Fruit fly (Drosophila melanogaster) whole organism, wandering third instar larva: ENCODE measurements around the gene CG46303.

Source experiments
- Abd-B ChIP-seq: fragments of >200 bp; optimal IDR thresholded peaks from 2 replicates; lab custom pipeline; 2017; ENCODE audit warnings: missing biosample characterization, missing genetic modification characterization
- CG32264 ChIP-seq: fragments of 200-800 bp; sonication (Bioruptor generic); optimal IDR thresholded peaks from 2 replicates; lab custom pipeline; 2016; ENCODE audit warnings: missing biosample characterization, missing genetic modification characterization
- CG9705 ChIP-seq: fragments of 200-800 bp; sonication (Bioruptor generic); optimal IDR thresholded peaks from 2 replicates; lab custom pipeline; 2018; ENCODE audit warnings: missing biosample characterization, mild to moderate bottlenecking, missing genetic modification characterization
- CrebA ChIP-seq: fragments of 200-800 bp; sonication (Bioruptor generic); optimal IDR thresholded peaks from 2 replicates; lab custom pipeline; 2016; ENCODE audit warnings: missing biosample characterization, mild to moderate bottlenecking, missing genetic modification characterization, borderline replicate concordance
- Dfd ChIP-seq: fragments of >200 bp; optimal IDR thresholded peaks from 2 replicates; lab custom pipeline; 2017; ENCODE audit warnings: missing biosample characterization, missing genetic modification characterization
- Dif ChIP-seq: fragments of 200-275, 200-300 bp; sonication (Bioruptor generic); optimal IDR thresholded peaks from 2 replicates; lab custom pipeline; 2018; ENCODE audit warnings: missing biosample characterization, missing genetic modification characterization; ENCODE audit not compliant: partially characterized antibody
- GATAd ChIP-seq: sonication (Bioruptor generic); optimal IDR thresholded peaks from 2 replicates; lab custom pipeline; 2016; ENCODE audit warnings: missing biosample characterization, missing genetic modification characterization
- HLH106 ChIP-seq: fragments of 200-800 bp; optimal IDR thresholded peaks from 3 replicates; lab custom pipeline; 2019; ENCODE audit warnings: missing biosample characterization, mild to moderate bottlenecking, missing genetic modification characterization, moderate library complexity
- Hnf4 ChIP-seq: fragments of 200-800 bp; sonication (Bioruptor generic); optimal IDR thresholded peaks from 2 replicates; lab custom pipeline; 2016; ENCODE audit warnings: missing biosample characterization, mild to moderate bottlenecking, missing genetic modification characterization
- Hr78 ChIP-seq: fragments of >200 bp; optimal IDR thresholded peaks from 2 replicates; lab custom pipeline; 2017; ENCODE audit warnings: missing biosample characterization, missing genetic modification characterization
- Hr83 ChIP-seq: fragments of 200-300 bp; sonication (Bioruptor generic); optimal IDR thresholded peaks from 2 replicates; lab custom pipeline; 2016; ENCODE audit warnings: missing biosample characterization, mild to moderate bottlenecking, missing genetic modification characterization, moderate library complexity; ENCODE audit not compliant: poor library complexity, severe bottlenecking
- Jra ChIP-seq: sonication (Bioruptor generic); optimal IDR thresholded peaks from 2 replicates; lab custom pipeline; 2016; ENCODE audit warnings: missing biosample characterization, missing genetic modification characterization
- Mio ChIP-seq: sonication (Bioruptor generic); optimal IDR thresholded peaks from 2 replicates; lab custom pipeline; 2016; ENCODE audit warnings: missing biosample characterization, missing genetic modification characterization
- Myc ChIP-seq: fragments of >200 bp; optimal IDR thresholded peaks from 2 replicates; lab custom pipeline; 2017
- N ChIP-seq: fragments of >200 bp; optimal IDR thresholded peaks from 2 replicates; lab custom pipeline; 2018; ENCODE audit warnings: missing biosample characterization, missing external identifiers, missing genetic modification characterization
- OdsH ChIP-seq: fragments of 200-800 bp; sonication (Bioruptor generic); optimal IDR thresholded peaks from 2 replicates; lab custom pipeline; 2016; ENCODE audit warnings: missing biosample characterization, mild to moderate bottlenecking, missing genetic modification characterization
- Rel ChIP-seq, 2 experiments: fragments of 200-800 bp; sonication (Bioruptor generic) in 1 of 2; optimal IDR thresholded peaks; 2 replicates in 1 of 2; 3 replicates in 1 of 2; lab custom pipeline; 2016 to 2019; ENCODE audit warnings: mild to moderate bottlenecking in 2 of 2, missing biosample characterization in 2 of 2, missing genetic modification characterization in 2 of 2, moderate library complexity in 1 of 2
- Sp1 ChIP-seq: fragments of 200-800 bp; sonication (Bioruptor generic); optimal IDR thresholded peaks from 3 replicates; lab custom pipeline; 2019; ENCODE audit warnings: missing biosample characterization, mild to moderate bottlenecking, missing genetic modification characterization, moderate library complexity
- Vsx2 ChIP-seq: fragments of 200-300, 225-300 bp; sonication (Bioruptor generic); optimal IDR thresholded peaks from 2 replicates; lab custom pipeline; 2018; ENCODE audit warnings: missing biosample characterization, missing genetic modification characterization; ENCODE audit not compliant: partially characterized antibody
- br ChIP-seq: fragments of 200-800 bp; sonication (Bioruptor generic); optimal IDR thresholded peaks from 2 replicates; lab custom pipeline; 2016; ENCODE audit warnings: missing biosample characterization, missing genetic modification characterization
- brk ChIP-seq: fragments of 200-800 bp; sonication (Bioruptor generic); optimal IDR thresholded peaks from 2 replicates; lab custom pipeline; 2016; ENCODE audit warnings: missing biosample characterization, mild to moderate bottlenecking, missing genetic modification characterization
- dl ChIP-seq, 2 experiments: fragments of 175-275, 200-275 bp in 1 of 2; fragments of 200-275 bp in 1 of 2; sonication (Bioruptor generic); optimal IDR thresholded peaks; lab custom pipeline; 2018; ENCODE audit warnings: mild to moderate bottlenecking in 2 of 2, missing biosample characterization in 2 of 2, missing genetic modification characterization in 2 of 2, moderate library complexity in 2 of 2; ENCODE audit not compliant: partially characterized antibody in 2 of 2, insufficient read depth in 1 of 2
- dmrt93B ChIP-seq: fragments of 200-800 bp; sonication (Bioruptor generic); optimal IDR thresholded peaks from 2 replicates; lab custom pipeline; 2018; ENCODE audit warnings: missing biosample characterization, mild to moderate bottlenecking, missing genetic modification characterization
- dsf ChIP-seq: sonication (Bioruptor generic); optimal IDR thresholded peaks from 2 replicates; lab custom pipeline; 2016; ENCODE audit warnings: missing biosample characterization, missing genetic modification characterization, borderline replicate concordance
- ey ChIP-seq: fragments of 200-800 bp; sonication (Bioruptor generic); optimal IDR thresholded peaks from 2 replicates; lab custom pipeline; 2016; ENCODE audit warnings: missing biosample characterization, missing genetic modification characterization
- foxo ChIP-seq, 2 experiments: fragments of 200-800 bp; sonication (Bioruptor generic); optimal IDR thresholded peaks; 2 replicates in 1 of 2; 3 replicates in 1 of 2; lab custom pipeline; 2016 to 2017; ENCODE audit warnings: missing biosample characterization in 2 of 2, missing genetic modification characterization in 2 of 2
- fru ChIP-seq: fragments of 200-800 bp; sonication (Bioruptor generic); optimal IDR thresholded peaks from 3 replicates; lab custom pipeline; 2016; ENCODE audit warnings: missing biosample characterization, mild to moderate bottlenecking, missing genetic modification characterization
- h ChIP-seq: fragments of 200-800 bp; sonication (Bioruptor generic); optimal IDR thresholded peaks from 3 replicates; lab custom pipeline; 2016; ENCODE audit warnings: missing biosample characterization, mild to moderate bottlenecking, missing genetic modification characterization
- jim ChIP-seq: fragments of 175-275, 200-325 bp; sonication (Bioruptor generic); optimal IDR thresholded peaks from 2 replicates; lab custom pipeline; 2016; ENCODE audit warnings: missing biosample characterization, mild to moderate bottlenecking, missing genetic modification characterization
- lola ChIP-seq: fragments of >200 bp; optimal IDR thresholded peaks from 2 replicates; lab custom pipeline; 2017; ENCODE audit warnings: missing biosample characterization, missing genetic modification characterization
- pan ChIP-seq: fragments of >200 bp; optimal IDR thresholded peaks from 2 replicates; lab custom pipeline; 2017
- psq ChIP-seq: fragments of 200-800 bp; sonication (Bioruptor generic); optimal IDR thresholded peaks from 3 replicates; lab custom pipeline; 2017; ENCODE audit warnings: missing biosample characterization, mild to moderate bottlenecking, missing genetic modification characterization, moderate library complexity
- rgr ChIP-seq: fragments of 200-800 bp; sonication (Bioruptor generic); optimal IDR thresholded peaks from 3 replicates; lab custom pipeline; 2016; ENCODE audit warnings: missing biosample characterization, mild to moderate bottlenecking, missing genetic modification characterization
- sage ChIP-seq: fragments of 200-800 bp; sonication (Bioruptor generic); optimal IDR thresholded peaks from 2 replicates; lab custom pipeline; 2016; ENCODE audit warnings: missing biosample characterization, mild to moderate bottlenecking, missing genetic modification characterization
- sv ChIP-seq: fragments of 200-800 bp; sonication (Bioruptor generic); optimal IDR thresholded peaks from 3 replicates; lab custom pipeline; 2016; ENCODE audit warnings: missing biosample characterization, missing genetic modification characterization
- tai ChIP-seq: sonication (Bioruptor generic); optimal IDR thresholded peaks from 2 replicates; lab custom pipeline; 2016; ENCODE audit warnings: missing biosample characterization, missing genetic modification characterization
- usp ChIP-seq: fragments of >200 bp; optimal IDR thresholded peaks from 2 replicates; lab custom pipeline; 2017; ENCODE audit warnings: missing biosample characterization, missing genetic modification characterization
- woc ChIP-seq: sonication (Bioruptor generic); optimal IDR thresholded peaks from 2 replicates; lab custom pipeline; 2016; ENCODE audit warnings: missing biosample characterization, mild to moderate bottlenecking, missing genetic modification characterization

Gene CG46303

dm6 chr3R:5833948-5834504, 12.3 kb downstream of the CG46303 start:
- TF ChIP-seq OdsH (GFP tag; lab: Kevin White, UChicago): peak; percentile 72
- peak; percentile 80 for TF ChIP-seq fru
- no peak for TF ChIP-seq Mio
- TF ChIP-seq br (GFP tag; lab: Kevin White, UChicago): peak; percentile 77
- peak; percentile 22 for TF ChIP-seq GATAd
- TF ChIP-seq CrebA (GFP tag; lab: Kevin White, UChicago): no peak
- peak; percentile 84 for TF ChIP-seq h (GFP tag; lab: Kevin White, UChicago)
- TF ChIP-seq pan (lab: Kevin White, UChicago): no peak
- TF ChIP-seq rgr (GFP tag; lab: Kevin White, UChicago): peak; percentile 73
- TF ChIP-seq Rel (GFP tag; optimal IDR thresholded peaks at IDR 0.05; lab: Kevin White, UChicago): peak; percentile 17
- no peak for TF ChIP-seq Rel (tag; optimal IDR thresholded peaks at IDR 0.05; lab: Kevin White, UChicago)
- no peak for TF ChIP-seq Vsx2 (GFP tag; lab: Kevin White, UChicago)
- TF ChIP-seq Hr78 (GFP tag; lab: Kevin White, UChicago): no peak
- no peak for TF ChIP-seq sv (GFP tag; lab: Kevin White, UChicago)
- TF ChIP-seq psq (GFP tag; lab: Kevin White, UChicago): peak; percentile 78
- TF ChIP-seq CG9705: no peak
- TF ChIP-seq Hnf4 (GFP tag; lab: Kevin White, UChicago): peak; percentile 74
- TF ChIP-seq jim (GFP tag; lab: Kevin White, UChicago): no peak
- peak; percentile 35 for TF ChIP-seq Jra (GFP tag; lab: Kevin White, UChicago)
- peak; percentile 62 for TF ChIP-seq dmrt93B (GFP tag; lab: Kevin White, UChicago)
- peak; percentile 39 for TF ChIP-seq sage (GFP tag; lab: Kevin White, UChicago)
- TF ChIP-seq usp (GFP tag; lab: Kevin White, UChicago): no peak
- peak; percentile 59 for TF ChIP-seq Sp1 (GFP tag; lab: Kevin White, UChicago)
- no peak for TF ChIP-seq brk
- TF ChIP-seq ey (GFP tag; lab: Kevin White, UChicago): peak; percentile 87
- peak; percentile 68 for TF ChIP-seq tai (GFP tag; lab: Kevin White, UChicago)
- TF ChIP-seq HLH106 (tag; lab: Kevin White, UChicago): peak; percentile 69
- no peak for TF ChIP-seq Hr83 (GFP tag; lab: Kevin White, UChicago)
- TF ChIP-seq dl (GFP tag; optimal IDR thresholded peaks at IDR 0.05; lab: Kevin White, UChicago; ENCODE audit: insufficient read depth in 1 of 2, partially characterized antibody in 2 of 2): no peak
- peak; percentile 51 for TF ChIP-seq woc (GFP tag; lab: Kevin White, UChicago)
- TF ChIP-seq lola: no peak
- no peak for TF ChIP-seq Myc
- TF ChIP-seq Dif (GFP tag; lab: Kevin White, UChicago): no peak
- no peak for TF ChIP-seq Dfd (GFP tag; lab: Kevin White, UChicago)
- peak in 1 of 2 experiments; percentile 82 for TF ChIP-seq foxo (GFP tag; optimal IDR thresholded peaks at IDR 0.05; lab: Kevin White, UChicago)
- peak; percentile 58 for TF ChIP-seq CG32264 (GFP tag; lab: Kevin White, UChicago)
- TF ChIP-seq N (GFP tag; lab: Kevin White, UChicago): no peak
- TF ChIP-seq Abd-B: no peak
- TF ChIP-seq dsf (GFP tag; lab: Kevin White, UChicago): no peak

- TF ChIP-seq fru (no peak), Dfd (GFP tag; lab: Kevin White, UChicago) (no peak), CrebA (GFP tag; lab: Kevin White, UChicago) (no peak), foxo (GFP tag; optimal IDR thresholded peaks at IDR 0.05; lab: Kevin White, UChicago) (no peak), Rel (GFP tag; optimal IDR thresholded peaks at IDR 0.05; lab: Kevin White, UChicago) (no peak), Rel (tag; optimal IDR thresholded peaks at IDR 0.05; lab: Kevin White, UChicago) (no peak), psq (GFP tag; lab: Kevin White, UChicago) (no peak), sage (GFP tag; lab: Kevin White, UChicago) (no peak)
- TF ChIP-seq, all 38 proteins: peak for 0
These were observed 14.8 kb downstream of the CG46303 start for dm6 chr3R:5836536-5836935.
